Worm (Caenorhabditis elegans) whole organism, L4 larva: ENCODE results near the gene T27A10.5.

Experiments
- daf-8 ChIP-seq: fragments of 200-800 bp; sonication (Bioruptor generic); IDR thresholded peaks from 2 replicates; pipeline ENCODE4 v1.3.6; 2022; ENCODE audit warnings: missing genetic modification characterization, missing compliant biosample characterization
- lsy-2 ChIP-seq, 2 experiments: fragments of 150-350 bp in 1 of 2; sonication (generic microtip) in 1 of 2; optimal IDR thresholded peaks; 2 replicates each; lab custom pipeline; 2014 to 2017; ENCODE audit warnings: missing biosample characterization in 2 of 2, missing genetic modification characterization in 2 of 2
- unc-39 ChIP-seq: sonication (generic microtip); optimal IDR thresholded peaks from 2 replicates; lab custom pipeline; 2017; ENCODE audit warnings: missing biosample characterization, missing genetic modification characterization

DNA sequence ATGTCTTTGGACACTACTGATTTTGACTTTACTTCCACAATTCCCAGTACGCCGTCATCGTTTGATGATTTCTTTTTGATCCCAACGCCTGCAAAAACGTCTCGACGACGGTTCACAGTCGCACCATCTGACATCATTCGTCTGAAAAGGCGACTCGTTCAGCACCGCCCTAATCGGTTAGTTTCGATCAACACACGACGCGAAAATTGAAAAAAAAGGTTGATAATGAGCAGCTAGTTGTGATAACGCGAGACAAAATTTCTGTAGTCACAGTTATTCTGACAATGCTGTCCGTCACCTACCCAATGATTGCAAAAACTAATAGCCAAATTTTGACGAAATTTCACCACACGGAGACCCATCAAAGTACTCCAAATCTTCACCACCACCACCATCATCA, 17.5 kb downstream of the T27A10.5 start:
- TF ChIP-seq daf-8 (GFP tag; lab: Robert Waterston, UW) = no peak
- TF ChIP-seq unc-39 (tag; lab: Kevin White, UChicago) = no peak
- TF ChIP-seq lsy-2 (tag; optimal IDR thresholded peaks at IDR 0.05; lab: Kevin White, UChicago) = no peak
